Fruit fly (Drosophila melanogaster) whole organism, embryonic: ENCODE data around the gene CG11912.

Source experiments
- BtbVII ChIP-seq: fragments of 200-800 bp; sonication (Bioruptor generic); optimal IDR thresholded peaks from 3 replicates; lab custom pipeline; 2017; ENCODE audit warnings: missing biosample characterization, mild to moderate bottlenecking, missing genetic modification characterization
- Bteb2 ChIP-seq: fragments of 200-800 bp; sonication (Bioruptor generic); optimal IDR thresholded peaks from 2 replicates; lab custom pipeline; 2016; ENCODE audit warnings: missing biosample characterization, missing genetic modification characterization
- CG12219 ChIP-seq: fragments of 200-800 bp; sonication (Bioruptor generic); optimal IDR thresholded peaks from 3 replicates; lab custom pipeline; 2018; ENCODE audit warnings: missing biosample characterization, mild to moderate bottlenecking, missing genetic modification characterization
- CG12769 ChIP-seq: fragments of 200-800 bp; sonication (Bioruptor generic); optimal IDR thresholded peaks from 2 replicates; lab custom pipeline; 2019; ENCODE audit warnings: missing biosample characterization, mild to moderate bottlenecking, missing genetic modification characterization, moderate library complexity
- CG13624 ChIP-seq: fragments of 200-800 bp; sonication (Bioruptor generic); optimal IDR thresholded peaks from 2 replicates; lab custom pipeline; 2016; ENCODE audit warnings: missing biosample characterization, missing genetic modification characterization
- CG15514 ChIP-seq: fragments of 200-800 bp; sonication (Bioruptor generic); optimal IDR thresholded peaks from 3 replicates; lab custom pipeline; 2017; ENCODE audit warnings: missing biosample characterization, missing genetic modification characterization, mild to moderate bottlenecking, moderate library complexity, missing genetic modification reagents
- CG31441 ChIP-seq: fragments of 200-800 bp; sonication (Bioruptor generic); IDR thresholded peaks from 2 replicates; pipeline ENCODE4 v1.3.6; 2022; ENCODE audit warnings: missing biosample characterization, missing genetic modification characterization
- CG4404 ChIP-seq: fragments of 200-800 bp; sonication (Bioruptor generic); IDR thresholded peaks from 2 replicates; pipeline ENCODE4 v1.3.6; 2022; ENCODE audit warnings: missing biosample characterization, missing genetic modification characterization
- CG5180 ChIP-seq: fragments of 200-800 bp; sonication (Bioruptor generic); optimal IDR thresholded peaks from 3 replicates; lab custom pipeline; 2017; ENCODE audit warnings: missing biosample characterization, missing genetic modification characterization, mild to moderate bottlenecking, moderate library complexity, missing genetic modification reagents
- CG6689 ChIP-seq: fragments of 200-800 bp; sonication (Bioruptor generic); IDR thresholded peaks from 2 replicates; pipeline ENCODE4 v1.3.6; 2022; ENCODE audit warnings: missing biosample characterization, missing genetic modification characterization
- CG7357 ChIP-seq: fragments of 200-800 bp; sonication (Bioruptor generic); IDR thresholded peaks from 3 replicates; pipeline ENCODE4 v1.3.6; 2022; ENCODE audit warnings: missing biosample characterization, missing genetic modification characterization
- CG7745 ChIP-seq: fragments of 200-800 bp; sonication (Bioruptor generic); optimal IDR thresholded peaks from 2 replicates; lab custom pipeline; 2018; ENCODE audit warnings: missing biosample characterization, mild to moderate bottlenecking, missing genetic modification characterization, moderate library complexity
- CG8388 ChIP-seq: fragments of 200-800 bp; sonication (Bioruptor generic); optimal IDR thresholded peaks from 2 replicates; lab custom pipeline; 2019; ENCODE audit warnings: missing biosample characterization, mild to moderate bottlenecking, missing genetic modification characterization, moderate library complexity
- CrebB ChIP-seq: fragments of 200-800 bp; sonication (Bioruptor generic); optimal IDR thresholded peaks from 3 replicates; lab custom pipeline; 2018; ENCODE audit warnings: missing biosample characterization, mild to moderate bottlenecking, missing genetic modification characterization
- ERR ChIP-seq: fragments of 200-800 bp; sonication (Bioruptor generic); optimal IDR thresholded peaks from 2 replicates; lab custom pipeline; 2016; ENCODE audit warnings: missing biosample characterization, missing genetic modification characterization
- Ets65A ChIP-seq: fragments of 200-800 bp; sonication (Bioruptor generic); peaks from one replicate; lab custom pipeline; 2016; ENCODE audit warnings: missing biosample characterization, missing genetic modification characterization
- Hand ChIP-seq: fragments of 200-800 bp; sonication (Bioruptor generic); optimal IDR thresholded peaks from 2 replicates; lab custom pipeline; 2017; ENCODE audit warnings: mild to moderate bottlenecking, missing biosample characterization, missing genetic modification reagents, missing genetic modification characterization
- Hey ChIP-seq: fragments of 200-800 bp; sonication (Bioruptor generic); optimal IDR thresholded peaks from 3 replicates; lab custom pipeline; 2018; ENCODE audit warnings: missing biosample characterization, mild to moderate bottlenecking, missing genetic modification characterization
- Hr51 ChIP-seq, 2 experiments: fragments of 200-800 bp; sonication (Bioruptor generic); optimal IDR thresholded peaks; 2 replicates in 1 of 2; 3 replicates in 1 of 2; lab custom pipeline; 2016 to 2018; ENCODE audit warnings: missing biosample characterization in 2 of 2, missing genetic modification characterization in 2 of 2, mild to moderate bottlenecking in 1 of 2, moderate library complexity in 1 of 2
- Hr78 ChIP-seq, 2 experiments: fragments of 200-800 bp in 1 of 2; fragments of >200 bp in 1 of 2; sonication (Bioruptor generic) in 1 of 2; optimal IDR thresholded peaks; 2 replicates each; lab custom pipeline; 2017 to 2019; ENCODE audit warnings: missing biosample characterization in 2 of 2, missing genetic modification characterization in 2 of 2, mild to moderate bottlenecking in 1 of 2, moderate library complexity in 1 of 2
- Lhr ChIP-seq: fragments of 200-800 bp; sonication (Bioruptor generic); optimal IDR thresholded peaks from 3 replicates; lab custom pipeline; 2017; ENCODE audit warnings: mild to moderate bottlenecking, missing biosample characterization, missing genetic modification reagents, missing genetic modification characterization
- Med ChIP-seq: fragments of 200-800 bp; sonication (Bioruptor generic); peaks from one replicate; lab custom pipeline; 2016; ENCODE audit warnings: missing biosample characterization, missing genetic modification characterization, mild to moderate bottlenecking, inconsistent platforms, moderate library complexity
- NK7.1 ChIP-seq: fragments of 200-800 bp; sonication (Bioruptor generic); optimal IDR thresholded peaks from 3 replicates; lab custom pipeline; 2016; ENCODE audit warnings: missing biosample characterization, missing genetic modification characterization
- Sin3A ChIP-seq: fragments of >200 bp; optimal IDR thresholded peaks from 2 replicates; lab custom pipeline; 2018
- Sry-β ChIP-seq: fragments of 200-800 bp; sonication (Bioruptor generic); optimal IDR thresholded peaks from 2 replicates; lab custom pipeline; 2018; ENCODE audit warnings: missing biosample characterization, mild to moderate bottlenecking, missing genetic modification characterization, moderate library complexity
- Vsx1 ChIP-seq: fragments of 200-800 bp; sonication (Bioruptor generic); optimal IDR thresholded peaks from 2 replicates; lab custom pipeline; 2017; ENCODE audit warnings: missing biosample characterization, mild to moderate bottlenecking, missing genetic modification characterization, missing genetic modification reagents
- YL-1 ChIP-seq: fragments of 200-800 bp; sonication (Bioruptor generic); optimal IDR thresholded peaks from 3 replicates; lab custom pipeline; 2017; ENCODE audit warnings: missing biosample characterization, mild to moderate bottlenecking, missing genetic modification characterization
- ab ChIP-seq: fragments of 200-800 bp; sonication (Bioruptor generic); optimal IDR thresholded peaks from 2 replicates; lab custom pipeline; 2016; ENCODE audit warnings: missing biosample characterization, missing genetic modification characterization
- bab2 ChIP-seq: fragments of 200-800 bp; sonication (Bioruptor generic); optimal IDR thresholded peaks from 2 replicates; lab custom pipeline; 2016; ENCODE audit warnings: missing biosample characterization, missing genetic modification characterization
- br ChIP-seq: fragments of >200 bp; optimal IDR thresholded peaks from 2 replicates; lab custom pipeline; 2017
- cas ChIP-seq: fragments of 200-800 bp; sonication (Bioruptor generic); IDR thresholded peaks from 2 replicates; pipeline ENCODE4 v1.3.6; 2022; ENCODE audit warnings: missing biosample characterization, missing genetic modification characterization
- caup ChIP-seq: fragments of 200-800 bp; sonication (Bioruptor generic); optimal IDR thresholded peaks from 3 replicates; lab custom pipeline; 2017; ENCODE audit warnings: missing biosample characterization, mild to moderate bottlenecking, missing genetic modification characterization, moderate library complexity; ENCODE audit not compliant: severe bottlenecking
- chinmo ChIP-seq: fragments of 200-800 bp; sonication (Bioruptor generic); IDR thresholded peaks from 4 replicates; pipeline ENCODE4 v1.3.6; 2022; ENCODE audit warnings: missing biosample characterization, missing genetic modification characterization; ENCODE audit not compliant: partially characterized antibody
- chm ChIP-seq: fragments of 200-800 bp; sonication (Bioruptor generic); IDR thresholded peaks from 2 replicates; pipeline ENCODE4 v1.3.6; 2022; ENCODE audit warnings: missing biosample characterization, missing genetic modification characterization
- emc ChIP-seq: fragments of 200-800 bp; sonication (Bioruptor generic); optimal IDR thresholded peaks from 2 replicates; lab custom pipeline; 2016; ENCODE audit warnings: missing biosample characterization, missing genetic modification characterization
- eyg ChIP-seq: fragments of 200-800 bp; sonication (Bioruptor generic); optimal IDR thresholded peaks from 3 replicates; lab custom pipeline; 2016; ENCODE audit warnings: missing biosample characterization, missing genetic modification characterization
- gcm2 ChIP-seq: fragments of 200-800 bp; sonication (Bioruptor generic); optimal IDR thresholded peaks from 2 replicates; lab custom pipeline; 2016; ENCODE audit warnings: missing biosample characterization, missing genetic modification characterization
- gsb-n ChIP-seq: fragments of 200-800 bp; sonication (Bioruptor generic); optimal IDR thresholded peaks from 3 replicates; lab custom pipeline; 2018; ENCODE audit warnings: missing biosample characterization, mild to moderate bottlenecking, missing genetic modification characterization
- gt ChIP-seq: fragments of 200-800 bp; sonication (Bioruptor generic); IDR thresholded peaks from 2 replicates; pipeline ENCODE4 v1.3.6; 2022; ENCODE audit warnings: missing biosample characterization, missing genetic modification characterization
- ham ChIP-seq: fragments of 200-800 bp; sonication (Bioruptor generic); IDR thresholded peaks from 2 replicates; pipeline ENCODE4 v1.3.6; 2022; ENCODE audit warnings: missing biosample characterization, missing genetic modification characterization
- hkb ChIP-seq, 2 experiments: fragments of 200-800 bp in 1 of 2; fragments of >200 bp in 1 of 2; sonication (Bioruptor generic) in 1 of 2; IDR thresholded peaks in 1 of 2; optimal IDR thresholded peaks in 1 of 2; 2 replicates each; pipeline versions ENCODE4 v1.3.6 to Lab custom; 2017 to 2022; ENCODE audit warnings: missing biosample characterization in 1 of 2, missing genetic modification characterization in 1 of 2
- lmd ChIP-seq: fragments of 200-800 bp; sonication (Bioruptor generic); IDR thresholded peaks from 2 replicates; pipeline ENCODE4 v1.3.6; 2022; ENCODE audit warnings: missing biosample characterization, missing genetic modification characterization
- nau ChIP-seq: fragments of 200-800 bp; sonication (Bioruptor generic); optimal IDR thresholded peaks from 3 replicates; lab custom pipeline; 2017; ENCODE audit warnings: missing biosample characterization, mild to moderate bottlenecking, missing genetic modification characterization, missing genetic modification reagents
- nerfin-1 ChIP-seq: fragments of 200-800 bp; sonication (Bioruptor generic); optimal IDR thresholded peaks from 3 replicates; lab custom pipeline; 2019; ENCODE audit warnings: missing biosample characterization, mild to moderate bottlenecking, missing genetic modification characterization, moderate library complexity
- prd ChIP-seq, 3 experiments: fragments of >200 bp in 2 of 3; fragments of 200-800 bp in 1 of 3; sonication (Bioruptor generic) in 1 of 3; optimal IDR thresholded peaks in 2 of 3; IDR thresholded peaks in 1 of 3; 2 replicates in 2 of 3; 3 replicates in 1 of 3; pipeline versions ENCODE4 v1.3.6 to Lab custom; 2017 to 2022; ENCODE audit warnings: missing biosample characterization in 1 of 3, missing genetic modification characterization in 1 of 3
- salm ChIP-seq: fragments of 200-800 bp; sonication (Bioruptor generic); optimal IDR thresholded peaks from 2 replicates; lab custom pipeline; 2018; ENCODE audit warnings: missing biosample characterization, mild to moderate bottlenecking, missing genetic modification characterization
- sens ChIP-seq: fragments of 200-800 bp; sonication (Bioruptor generic); peaks from one replicate; lab custom pipeline; 2016; ENCODE audit warnings: missing biosample characterization, missing genetic modification characterization
- shn ChIP-seq: fragments of 200-800 bp; sonication (Bioruptor generic); optimal IDR thresholded peaks from 3 replicates; lab custom pipeline; 2016; ENCODE audit warnings: missing biosample characterization, missing genetic modification characterization
- trem ChIP-seq: fragments of 200-800 bp; optimal IDR thresholded peaks from 3 replicates; lab custom pipeline; 2019; ENCODE audit warnings: missing biosample characterization, mild to moderate bottlenecking, missing genetic modification characterization, moderate library complexity
- vvl ChIP-seq: fragments of 200-800 bp; sonication (Bioruptor generic); IDR thresholded peaks from 2 replicates; pipeline ENCODE4 v1.3.6; 2022; ENCODE audit warnings: missing biosample characterization, missing genetic modification characterization

Gene CG11912

dm6 chr2L:305646-306045 is 13.4 kb downstream of the CG11912 start, which contains the start of gene Plc21C (continued):
- TF ChIP-seq vvl (GFP tag; lab: Robert Waterston, UW) (peak; percentile 65), CG15514 (GFP tag; lab: Kevin White, UChicago) (peak; percentile 88), sens (GFP tag; lab: Kevin White, UChicago) (peak; percentile 94), NK7.1 (GFP tag; lab: Kevin White, UChicago) (peak; percentile 49), chinmo (GFP tag; lab: Robert Waterston, UW) (no peak), Vsx1 (GFP tag; lab: Kevin White, UChicago) (no peak), nau (peak; percentile 5), salm (tag; lab: Kevin White, UChicago) (peak; percentile 14), CG12219 (GFP tag; lab: Kevin White, UChicago) (no peak), hkb (optimal IDR thresholded peaks at IDR 0.05; lab: Kevin White, UChicago) (no peak), hkb (GFP tag; IDR thresholded peaks at IDR 0.05; lab: Robert Waterston, UW) (0 out of 2 replicates have a peak, but pooled peaks have one; percentile 19), CG7745 (tag; lab: Kevin White, UChicago) (no peak), CrebB (tag; lab: Kevin White, UChicago) (no peak), Hey (tag; lab: Kevin White, UChicago) (no peak), caup (GFP tag; lab: Kevin White, UChicago) (peak; percentile 15), CG5180 (no peak), lmd (GFP tag; lab: Robert Waterston, UW) (no peak), ab (no peak), Sin3A (peak; percentile 97), shn (GFP tag; lab: Kevin White, UChicago) (peak; percentile 34), CG4404 (GFP tag; lab: Robert Waterston, UW) (0 out of 2 replicates have a peak, but pooled peaks have one; percentile 22), prd (optimal IDR thresholded peaks at IDR 0.05; lab: Kevin White, UChicago) (no peak), prd (GFP tag; IDR thresholded peaks at IDR 0.05; lab: Robert Waterston, UW) (peak; percentile 33; the same call in 1 of the 3 replicates), bab2 (peak; percentile 37), cas (no peak), chm (no peak), CG8388 (GFP tag; lab: Kevin White, UChicago) (no peak), Lhr (peak; percentile 75), CG13624 (peak; percentile 70), gsb-n (tag; lab: Kevin White, UChicago) (peak; percentile 36), ERR (peak; percentile 29), eyg (GFP tag; lab: Kevin White, UChicago) (no peak), Sry-β (GFP tag; lab: Kevin White, UChicago) (peak; percentile 49), nerfin-1 (tag; lab: Kevin White, UChicago) (peak; percentile 36), Ets65A (GFP tag; lab: Kevin White, UChicago) (peak; percentile 96), Bteb2 (GFP tag; lab: Kevin White, UChicago) (peak; percentile 32), Med (GFP tag; lab: Kevin White, UChicago) (peak; percentile 93), gt (GFP tag; lab: Robert Waterston, UW) (no peak), emc (GFP tag; lab: Kevin White, UChicago) (peak; percentile 5), CG12769 (peak; percentile 52), trem (tag; lab: Kevin White, UChicago) (peak; percentile 100), BtbVII (no peak), gcm2 (GFP tag; lab: Kevin White, UChicago) (peak; percentile 27), CG31441 (GFP tag; lab: Robert Waterston, UW) (0 out of 2 replicates have a peak, but pooled peaks have one; percentile 46), CG7357 (GFP tag; lab: Robert Waterston, UW) (no peak), ham (GFP tag; lab: Robert Waterston, UW) (no peak), Hr78 (GFP tag; optimal IDR thresholded peaks at IDR 0.05; lab: Kevin White, UChicago) (no peak), br (lab: Kevin White, UChicago) (no peak), Hand (no peak), Hr51 (GFP tag; optimal IDR thresholded peaks at IDR 0.05; lab: Kevin White, UChicago) (peak; percentile 28 to 64), CG6689 (GFP tag; lab: Robert Waterston, UW) (no peak), YL-1 (peak; percentile 49)
